Fruit fly (Drosophila melanogaster) whole organism: Measurements from ENCODE around the gene CG44037.
A peak's percentile ranks its signal among the peaks of the same experiment; 100 is the strongest.

Experiments used
- CG8478 ChIP-seq: fragments of >200 bp; optimal IDR thresholded peaks from 2 replicates; lab custom pipeline; 2018; ENCODE audit warnings: inconsistent platforms
- EcR ChIP-seq, 2 experiments: fragments of >200 bp; optimal IDR thresholded peaks; 2 replicates each; lab custom pipeline; 2017; ENCODE audit warnings: missing biosample characterization in 2 of 2, missing genetic modification characterization in 2 of 2, missing genetic modification reagents in 2 of 2
- pan ChIP-seq: fragments of >200 bp; optimal IDR thresholded peaks from 2 replicates; lab custom pipeline; 2017

dm6 chr3R:12279019-12279418 is 20.5 kb downstream of the CG44037 start:
- TF ChIP-seq CG8478 (lab: Kevin White, UChicago) (peak; percentile 36), EcR (GFP tag; optimal IDR thresholded peaks at IDR 0.05; lab: Kevin White, UChicago) (no peak), pan (lab: Kevin White, UChicago) (no peak)
